Fruit fly (Drosophila melanogaster) whole organism, pupa: ENCODE results near the gene salt.

ENCODE experiments used
- CG10348 ChIP-seq: fragments of 200-800 bp; sonication (Bioruptor generic); IDR thresholded peaks from 2 replicates; pipeline ENCODE4 v1.3.6; 2022; ENCODE audit warnings: missing biosample characterization, missing genetic modification characterization
- CG17806 ChIP-seq: fragments of 200-800 bp; sonication (Bioruptor generic); optimal IDR thresholded peaks from 2 replicates; lab custom pipeline; 2018; ENCODE audit warnings: missing biosample characterization, mild to moderate bottlenecking, missing genetic modification characterization, moderate library complexity
- CG32121 ChIP-seq: fragments of 200-800 bp; sonication (Bioruptor generic); IDR thresholded peaks from 2 replicates; pipeline ENCODE4 v1.3.6; 2022; ENCODE audit warnings: missing biosample characterization, missing genetic modification characterization
- CG4496 ChIP-seq: fragments of 200-800 bp; sonication (Bioruptor generic); IDR thresholded peaks from 3 replicates; pipeline ENCODE4 v1.3.6; 2022; ENCODE audit warnings: missing biosample characterization, missing genetic modification characterization
- CG8301 ChIP-seq: fragments of 200-800 bp; sonication (Bioruptor generic); optimal IDR thresholded peaks from 2 replicates; lab custom pipeline; 2018; ENCODE audit warnings: missing biosample characterization, mild to moderate bottlenecking, missing genetic modification characterization
- D1 ChIP-seq: fragments of 200-800 bp; sonication (Bioruptor generic); optimal IDR thresholded peaks from 2 replicates; lab custom pipeline; 2018; ENCODE audit warnings: missing biosample characterization, mild to moderate bottlenecking, missing genetic modification characterization, moderate library complexity
- EcR ChIP-seq: fragments of 200-800 bp; sonication (Bioruptor generic); optimal IDR thresholded peaks from 3 replicates; lab custom pipeline; 2019; ENCODE audit warnings: missing biosample characterization, missing genetic modification characterization, mild to moderate bottlenecking, moderate library complexity, missing genetic modification reagents
- Pif1A ChIP-seq: fragments of 200-800 bp; sonication (Bioruptor generic); optimal IDR thresholded peaks from 3 replicates; lab custom pipeline; 2016; ENCODE audit warnings: missing biosample characterization, missing genetic modification characterization

DNA sequence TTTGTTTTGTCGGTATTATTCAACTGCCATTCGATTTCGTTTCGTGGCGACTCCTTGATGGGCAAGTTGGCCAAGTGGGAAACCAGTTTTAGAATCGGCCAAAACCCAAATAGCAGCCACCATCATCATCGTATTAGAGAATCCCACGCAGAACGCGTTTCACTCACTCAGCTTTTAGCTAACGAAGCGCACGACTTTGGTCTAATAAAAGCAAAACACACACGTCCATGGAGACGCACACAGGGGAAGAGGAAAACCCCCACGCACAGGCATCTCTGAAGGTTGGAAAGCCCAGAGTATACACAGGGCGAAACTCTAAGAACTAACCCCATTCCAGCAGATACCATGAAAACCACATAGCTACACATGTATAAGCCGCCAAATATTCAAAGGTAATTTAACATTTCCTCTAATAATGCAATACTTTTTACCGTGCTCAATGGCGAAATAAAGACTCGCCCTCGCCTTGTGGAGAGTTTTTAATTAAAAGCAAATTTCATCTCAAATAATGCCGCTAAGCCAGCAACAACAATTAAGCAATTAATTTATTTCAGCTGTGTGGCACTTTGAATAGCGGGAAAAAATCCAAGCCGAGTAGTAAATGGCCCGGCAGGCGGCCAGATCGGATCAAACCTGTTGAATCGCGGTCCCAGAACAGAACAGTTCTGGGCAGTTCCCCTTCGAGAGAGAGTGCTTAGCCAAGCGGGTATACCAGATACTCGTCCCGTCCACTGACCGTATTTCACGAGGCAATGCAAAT lies 43.1 kb downstream of the salt start:
- no peak for TF ChIP-seq EcR
- TF ChIP-seq CG8301 (tag; lab: Kevin White, UChicago): peak; percentile 25
- TF ChIP-seq Pif1A (GFP tag; lab: Kevin White, UChicago): no peak
- TF ChIP-seq D1 (tag; lab: Kevin White, UChicago): no peak
- no peak for TF ChIP-seq CG4496
- TF ChIP-seq CG10348 (GFP tag; lab: Robert Waterston, UW): no peak
- TF ChIP-seq CG32121 (GFP tag; lab: Robert Waterston, UW): no peak
- TF ChIP-seq CG17806: no peak
